Fruit fly (Drosophila melanogaster) whole organism, embryonic: Measurements from ENCODE around the gene twr.

Experiments used
- Antp ChIP-seq: fragments of 200-800 bp; sonication (Bioruptor generic); optimal IDR thresholded peaks from 3 replicates; lab custom pipeline; 2016; ENCODE audit warnings: missing biosample characterization, missing genetic modification characterization
- C15 ChIP-seq: fragments of 200-800 bp; sonication (Bioruptor generic); IDR thresholded peaks from 3 replicates; pipeline ENCODE4 v1.3.6; 2022; ENCODE audit warnings: missing biosample characterization, missing genetic modification characterization
- CG13123 ChIP-seq: fragments of 200-800 bp; sonication (Bioruptor generic); optimal IDR thresholded peaks from 2 replicates; lab custom pipeline; 2016; ENCODE audit warnings: missing biosample characterization, missing genetic modification characterization
- CG15601 ChIP-seq: fragments of 200-800 bp; sonication (Bioruptor generic); optimal IDR thresholded peaks from 3 replicates; lab custom pipeline; 2019; ENCODE audit warnings: missing biosample characterization, mild to moderate bottlenecking, missing genetic modification characterization, moderate library complexity
- CG16863 ChIP-seq: fragments of 200-800 bp; sonication (Bioruptor generic); optimal IDR thresholded peaks from 3 replicates; lab custom pipeline; 2016; ENCODE audit warnings: missing biosample characterization, missing genetic modification characterization
- CG17328 ChIP-seq: fragments of 200-800 bp; sonication (Bioruptor generic); IDR thresholded peaks from 2 replicates; pipeline ENCODE4 v1.3.6; 2022; ENCODE audit warnings: missing biosample characterization, missing genetic modification characterization
- CG17361 ChIP-seq: fragments of 200-800 bp; sonication (Bioruptor generic); IDR thresholded peaks from 3 replicates; pipeline ENCODE4 v1.3.6; 2022; ENCODE audit warnings: missing biosample characterization, missing genetic modification characterization
- CG17829 ChIP-seq: fragments of 200-800 bp; optimal IDR thresholded peaks from 2 replicates; lab custom pipeline; 2019; ENCODE audit warnings: missing biosample characterization, mild to moderate bottlenecking, missing genetic modification characterization, moderate library complexity
- CG2875 ChIP-seq: fragments of 200-800 bp; sonication (Bioruptor generic); optimal IDR thresholded peaks from 2 replicates; lab custom pipeline; 2017; ENCODE audit warnings: missing biosample characterization, mild to moderate bottlenecking, missing genetic modification characterization, missing genetic modification reagents
- CG3281 ChIP-seq: fragments of 200-800 bp; sonication (Bioruptor generic); optimal IDR thresholded peaks from 3 replicates; lab custom pipeline; 2017; ENCODE audit warnings: missing biosample characterization, mild to moderate bottlenecking, missing genetic modification characterization
- CG33557 ChIP-seq: fragments of 200-800 bp; sonication (Bioruptor generic); optimal IDR thresholded peaks from 2 replicates; lab custom pipeline; 2019; ENCODE audit warnings: missing biosample characterization, mild to moderate bottlenecking, missing genetic modification characterization, moderate library complexity
- CG4820 ChIP-seq: fragments of 200-800 bp; sonication (Bioruptor generic); optimal IDR thresholded peaks from 3 replicates; lab custom pipeline; 2016; ENCODE audit warnings: missing biosample characterization, missing genetic modification characterization
- CG7928 ChIP-seq: fragments of 200-800 bp; sonication (Bioruptor generic); optimal IDR thresholded peaks from 2 replicates; lab custom pipeline; 2017; ENCODE audit warnings: missing biosample characterization, mild to moderate bottlenecking, missing genetic modification characterization
- CG9797 ChIP-seq: fragments of 200-800 bp; sonication (Bioruptor generic); optimal IDR thresholded peaks from 3 replicates; lab custom pipeline; 2018; ENCODE audit warnings: missing biosample characterization, mild to moderate bottlenecking, missing genetic modification characterization
- ERR ChIP-seq: fragments of 200-800 bp; sonication (Bioruptor generic); optimal IDR thresholded peaks from 2 replicates; lab custom pipeline; 2016; ENCODE audit warnings: missing biosample characterization, missing genetic modification characterization
- Ets97D ChIP-seq: fragments of 200-800 bp; sonication (Bioruptor generic); optimal IDR thresholded peaks from 3 replicates; lab custom pipeline; 2016; ENCODE audit warnings: missing biosample characterization, missing genetic modification characterization
- Gsc ChIP-seq: fragments of 200-800 bp; sonication (Bioruptor generic); IDR thresholded peaks from 2 replicates; pipeline ENCODE4 v1.3.6; 2022; ENCODE audit warnings: missing biosample characterization, missing genetic modification characterization
- Hey ChIP-seq: fragments of 200-800 bp; sonication (Bioruptor generic); optimal IDR thresholded peaks from 3 replicates; lab custom pipeline; 2018; ENCODE audit warnings: missing biosample characterization, mild to moderate bottlenecking, missing genetic modification characterization
- Kr ChIP-seq: fragments of 200-800 bp; sonication (Bioruptor generic); optimal IDR thresholded peaks from 2 replicates; lab custom pipeline; 2017; ENCODE audit warnings: missing biosample characterization, mild to moderate bottlenecking, missing genetic modification characterization
- Nf-YB ChIP-seq: fragments of 200-800 bp; sonication (Bioruptor generic); optimal IDR thresholded peaks from 3 replicates; lab custom pipeline; 2019; ENCODE audit warnings: missing biosample characterization, mild to moderate bottlenecking, missing genetic modification characterization, moderate library complexity
- Opbp ChIP-seq: fragments of 200-800 bp; sonication (Bioruptor generic); IDR thresholded peaks from 3 replicates; pipeline ENCODE4 v1.3.6; 2022; ENCODE audit warnings: missing biosample characterization, missing genetic modification characterization; ENCODE audit not compliant: partially characterized antibody
- Optix ChIP-seq: fragments of 200-800 bp; sonication (Bioruptor generic); IDR thresholded peaks from 3 replicates; pipeline ENCODE4 v1.3.6; 2022; ENCODE audit warnings: missing biosample characterization, missing genetic modification characterization
- PHDP ChIP-seq: fragments of 200-800 bp; sonication (Bioruptor generic); optimal IDR thresholded peaks from 3 replicates; lab custom pipeline; 2018; ENCODE audit warnings: missing biosample characterization, mild to moderate bottlenecking, missing genetic modification characterization, moderate library complexity
- Rfx ChIP-seq: fragments of 200-800 bp; sonication (Bioruptor generic); IDR thresholded peaks from 2 replicates; pipeline ENCODE4 v1.3.6; 2022; ENCODE audit warnings: missing biosample characterization, missing genetic modification characterization
- Sox100B ChIP-seq: fragments of 200-800 bp; sonication (Bioruptor generic); optimal IDR thresholded peaks from 3 replicates; lab custom pipeline; 2018; ENCODE audit warnings: missing biosample characterization, mild to moderate bottlenecking, missing genetic modification characterization
- Sox102F ChIP-seq: fragments of 200-800 bp; sonication (Bioruptor generic); optimal IDR thresholded peaks from 2 replicates; lab custom pipeline; 2018; ENCODE audit warnings: missing biosample characterization, mild to moderate bottlenecking, missing genetic modification characterization, moderate library complexity
- Sry-β ChIP-seq: fragments of 200-800 bp; sonication (Bioruptor generic); optimal IDR thresholded peaks from 2 replicates; lab custom pipeline; 2018; ENCODE audit warnings: missing biosample characterization, mild to moderate bottlenecking, missing genetic modification characterization, moderate library complexity
- ara ChIP-seq: fragments of 200-800 bp; sonication (Bioruptor generic); IDR thresholded peaks from 2 replicates; pipeline ENCODE4 v1.3.6; 2022; ENCODE audit warnings: missing biosample characterization, missing genetic modification characterization
- btn ChIP-seq: fragments of 200-800 bp; sonication (Bioruptor generic); optimal IDR thresholded peaks from 2 replicates; lab custom pipeline; 2016; ENCODE audit warnings: missing biosample characterization, missing genetic modification characterization
- cas ChIP-seq: fragments of 200-800 bp; sonication (Bioruptor generic); IDR thresholded peaks from 2 replicates; pipeline ENCODE4 v1.3.6; 2022; ENCODE audit warnings: missing biosample characterization, missing genetic modification characterization
- ci ChIP-seq: fragments of 200-800 bp; sonication (Bioruptor generic); IDR thresholded peaks from 3 replicates; pipeline ENCODE4 v1.3.6; 2022; ENCODE audit warnings: missing biosample characterization, missing genetic modification characterization
- dimm ChIP-seq: fragments of 200-800 bp; sonication (Bioruptor generic); IDR thresholded peaks from 2 replicates; pipeline ENCODE4 v1.3.6; 2022; ENCODE audit warnings: missing biosample characterization, missing genetic modification characterization
- disco-r ChIP-seq: fragments of 200-800 bp; sonication (Bioruptor generic); optimal IDR thresholded peaks from 2 replicates; lab custom pipeline; 2016; ENCODE audit warnings: missing biosample characterization, missing genetic modification characterization
- ewg ChIP-seq: fragments of 200-800 bp; sonication (Bioruptor generic); optimal IDR thresholded peaks from 3 replicates; lab custom pipeline; 2017; ENCODE audit warnings: mild to moderate bottlenecking, missing biosample characterization, missing genetic modification reagents, missing genetic modification characterization
- gt ChIP-seq: fragments of 200-800 bp; sonication (Bioruptor generic); IDR thresholded peaks from 2 replicates; pipeline ENCODE4 v1.3.6; 2022; ENCODE audit warnings: missing biosample characterization, missing genetic modification characterization
- hbn ChIP-seq: fragments of 200-800 bp; sonication (Bioruptor generic); IDR thresholded peaks from 2 replicates; pipeline ENCODE4 v1.3.6; 2022; ENCODE audit warnings: missing biosample characterization, missing genetic modification characterization; ENCODE audit not compliant: partially characterized antibody
- ken ChIP-seq: fragments of 200-800 bp; sonication (Bioruptor generic); IDR thresholded peaks from 3 replicates; pipeline ENCODE4 v1.3.6; 2022; ENCODE audit warnings: missing biosample characterization, missing genetic modification characterization
- klu ChIP-seq: fragments of 200-800 bp; sonication (Bioruptor generic); IDR thresholded peaks from 2 replicates; pipeline ENCODE4 v1.3.6; 2022; ENCODE audit warnings: missing biosample characterization, missing genetic modification characterization
- lab ChIP-seq: fragments of 200-800 bp; sonication (Bioruptor generic); optimal IDR thresholded peaks from 3 replicates; lab custom pipeline; 2017; ENCODE audit warnings: missing biosample characterization, missing genetic modification characterization, mild to moderate bottlenecking, moderate library complexity, missing genetic modification reagents
- mirr ChIP-seq: fragments of 200-800 bp; sonication (Bioruptor generic); optimal IDR thresholded peaks from 3 replicates; lab custom pipeline; 2018; ENCODE audit warnings: missing biosample characterization, mild to moderate bottlenecking, missing genetic modification characterization
- oc ChIP-seq: fragments of 200-800 bp; sonication (Bioruptor generic); optimal IDR thresholded peaks from 2 replicates; lab custom pipeline; 2018; ENCODE audit warnings: missing biosample characterization, mild to moderate bottlenecking, missing genetic modification characterization, moderate library complexity
- org-1 ChIP-seq: fragments of 200-800 bp; sonication (Bioruptor generic); optimal IDR thresholded peaks from 2 replicates; lab custom pipeline; 2017; ENCODE audit warnings: missing biosample characterization, missing genetic modification characterization
- pfk ChIP-seq: fragments of 200-800 bp; sonication (Bioruptor generic); optimal IDR thresholded peaks from 2 replicates; lab custom pipeline; 2018; ENCODE audit warnings: missing biosample characterization, mild to moderate bottlenecking, missing genetic modification characterization, moderate library complexity
- pros ChIP-seq: fragments of 200-800 bp; sonication (Bioruptor generic); optimal IDR thresholded peaks from 3 replicates; lab custom pipeline; 2019; ENCODE audit warnings: missing biosample characterization, mild to moderate bottlenecking, missing genetic modification characterization, moderate library complexity
- pzg ChIP-seq: fragments of 200-800 bp; sonication (Bioruptor generic); optimal IDR thresholded peaks from 3 replicates; lab custom pipeline; 2018; ENCODE audit warnings: missing biosample characterization, mild to moderate bottlenecking, missing genetic modification characterization, moderate library complexity
- ranshi ChIP-seq: fragments of 200-800 bp; sonication (Bioruptor generic); IDR thresholded peaks from 2 replicates; pipeline ENCODE4 v1.3.6; 2022; ENCODE audit warnings: missing biosample characterization, missing genetic modification characterization
- sens-2 ChIP-seq: fragments of 200-800 bp; sonication (Bioruptor generic); IDR thresholded peaks from 2 replicates; pipeline ENCODE4 v1.3.6; 2022; ENCODE audit warnings: missing biosample characterization, missing genetic modification characterization
- sisA ChIP-seq: fragments of 200-800 bp; sonication (Bioruptor generic); IDR thresholded peaks from 2 replicates; pipeline ENCODE4 v1.3.6; 2022; ENCODE audit warnings: missing biosample characterization, missing genetic modification characterization
- slou ChIP-seq: fragments of 200-800 bp; sonication (Bioruptor generic); optimal IDR thresholded peaks from 3 replicates; lab custom pipeline; 2016; ENCODE audit warnings: missing biosample characterization, missing genetic modification characterization
- unc-4 ChIP-seq: fragments of 200-800 bp; sonication (Bioruptor generic); IDR thresholded peaks from 2 replicates; pipeline ENCODE4 v1.3.6; 2022; ENCODE audit warnings: missing biosample characterization, missing genetic modification characterization; ENCODE audit not compliant: partially characterized antibody
- unpg ChIP-seq: fragments of 200-800 bp; sonication (Bioruptor generic); optimal IDR thresholded peaks from 3 replicates; lab custom pipeline; 2018; ENCODE audit warnings: missing biosample characterization, mild to moderate bottlenecking, missing genetic modification characterization, moderate library complexity

Gene twr

DNA sequence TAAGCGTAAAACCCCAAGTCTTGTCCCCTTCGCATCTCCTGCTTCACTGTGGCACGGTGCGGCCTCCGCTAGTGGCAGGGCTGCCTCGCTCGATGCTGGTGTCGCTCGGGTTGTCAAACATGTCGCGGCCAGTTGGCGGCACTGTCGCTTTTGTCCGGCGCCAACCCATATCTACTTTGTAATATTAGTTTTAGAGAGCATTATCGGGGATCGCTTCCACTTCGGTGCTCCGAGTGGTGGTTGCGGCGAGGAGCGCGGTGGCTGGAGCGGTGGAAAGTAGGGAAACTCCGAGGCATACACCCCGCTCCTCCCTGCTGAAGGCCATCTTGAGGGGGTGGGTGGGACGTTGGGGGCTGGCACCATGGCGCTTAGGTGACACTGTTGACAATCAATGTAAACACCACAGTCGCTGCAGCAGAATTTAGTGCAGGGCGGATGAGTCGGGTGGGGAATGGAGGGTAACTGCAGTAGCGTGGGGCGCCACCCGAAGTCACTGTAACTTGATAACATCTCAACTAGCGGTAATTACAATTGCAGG, 7.5 kb downstream of the twr start (continued):
- TF ChIP-seq Rfx (GFP tag; lab: Robert Waterston, UW) (no peak), pzg (no peak), pros (GFP tag; lab: Kevin White, UChicago) (no peak), Optix (no peak), ewg (peak; percentile 32), Sry-β (GFP tag; lab: Kevin White, UChicago) (no peak), CG15601 (tag; lab: Kevin White, UChicago) (peak; percentile 52), CG4820 (GFP tag; lab: Kevin White, UChicago) (no peak), Hey (tag; lab: Kevin White, UChicago) (peak; percentile 9), disco-r (GFP tag; lab: Kevin White, UChicago) (no peak), CG16863 (GFP tag; lab: Kevin White, UChicago) (no peak), CG17829 (tag; lab: Kevin White, UChicago) (no peak), CG17361 (GFP tag; lab: Robert Waterston, UW) (0 out of 3 replicates have a peak, but pooled peaks have one; percentile 10), unc-4 (no peak), Sox102F (GFP tag; lab: Kevin White, UChicago) (no peak), pfk (GFP tag; lab: Kevin White, UChicago) (no peak), CG13123 (GFP tag; lab: Kevin White, UChicago) (no peak), dimm (GFP tag; lab: Robert Waterston, UW) (no peak), sisA (GFP tag; lab: Robert Waterston, UW) (0 out of 2 replicates have a peak, but pooled peaks have one; percentile 28), Antp (GFP tag; lab: Kevin White, UChicago) (no peak), Opbp (GFP tag; lab: Robert Waterston, UW) (no peak), Nf-YB (GFP tag; lab: Kevin White, UChicago) (no peak), slou (GFP tag; lab: Kevin White, UChicago) (no peak), ranshi (GFP tag; lab: Robert Waterston, UW) (0 out of 2 replicates have a peak, but pooled peaks have one; percentile 22), mirr (GFP tag; lab: Kevin White, UChicago) (no peak), CG17328 (peak; percentile 53), ara (peak; percentile 69), cas (GFP tag; lab: Robert Waterston, UW) (0 out of 2 replicates have a peak, but pooled peaks have one; percentile 6), Ets97D (GFP tag; lab: Kevin White, UChicago) (no peak), CG7928 (GFP tag; lab: Kevin White, UChicago) (no peak), C15 (GFP tag; lab: Robert Waterston, UW) (no peak), Sox100B (no peak), unpg (no peak), ci (peak; percentile 81), ERR (GFP tag; lab: Kevin White, UChicago) (no peak), CG9797 (GFP tag; lab: Kevin White, UChicago) (no peak), btn (no peak), lab (GFP tag; lab: Kevin White, UChicago) (peak; percentile 68), org-1 (GFP tag; lab: Kevin White, UChicago) (peak; percentile 57), klu (GFP tag; lab: Robert Waterston, UW) (no peak), sens-2 (GFP tag; lab: Robert Waterston, UW) (0 out of 2 replicates have a peak, but pooled peaks have one; percentile 15), Kr (GFP tag; lab: Kevin White, UChicago) (peak; percentile 57), gt (GFP tag; lab: Robert Waterston, UW) (no peak), CG3281 (GFP tag; lab: Kevin White, UChicago) (no peak), hbn (GFP tag; lab: Robert Waterston, UW) (no peak), CG33557 (GFP tag; lab: Kevin White, UChicago) (peak; percentile 79), ken (GFP tag; lab: Robert Waterston, UW) (no peak), Gsc (GFP tag; lab: Robert Waterston, UW) (no peak), PHDP (tag; lab: Kevin White, UChicago) (no peak), oc (tag; lab: Kevin White, UChicago) (peak; percentile 57), CG2875 (peak; percentile 81)
